Worm (Caenorhabditis elegans) whole organism, L2 larva: Measurements from ENCODE around the gene egg-1.

Experiments
- C34F6.9 ChIP-seq: fragments of 150-350 bp; optimal IDR thresholded peaks from 2 replicates; lab custom pipeline; 2014; ENCODE audit warnings: missing biosample characterization, missing genetic modification characterization
- F13H6.1 ChIP-seq: sonication (generic microtip); optimal IDR thresholded peaks from 2 replicates; lab custom pipeline; 2016; ENCODE audit warnings: missing genetic modification characterization, missing compliant biosample characterization
- R02D3.7 ChIP-seq: fragments of 150-350 bp; optimal IDR thresholded peaks from 2 replicates; lab custom pipeline; 2014; ENCODE audit warnings: missing biosample characterization, missing genetic modification characterization
- Y55F3AM.14 ChIP-seq: fragments of 200-800 bp; sonication (Bioruptor generic); optimal IDR thresholded peaks from 2 replicates; lab custom pipeline; 2018; ENCODE audit warnings: mild to moderate bottlenecking, missing genetic modification characterization, missing compliant biosample characterization
- ZK546.5 ChIP-seq: sonication (generic microtip); optimal IDR thresholded peaks from 2 replicates; lab custom pipeline; 2017; ENCODE audit warnings: missing biosample characterization, missing genetic modification characterization
- alr-1 ChIP-seq: fragments of 150-350 bp; optimal IDR thresholded peaks from 2 replicates; lab custom pipeline; 2014; ENCODE audit warnings: missing biosample characterization, missing genetic modification characterization
- aly-2 ChIP-seq: fragments of 150-350 bp; optimal IDR thresholded peaks from 2 replicates; lab custom pipeline; 2014; ENCODE audit warnings: missing biosample characterization, missing genetic modification characterization
- ama-1 ChIP-seq: fragments of 150-350 bp; optimal IDR thresholded peaks from 2 replicates; lab custom pipeline; 2018; ENCODE audit warnings: inconsistent platforms
- blmp-1 ChIP-seq: sonication (generic microtip); optimal IDR thresholded peaks from 2 replicates; lab custom pipeline; 2017; ENCODE audit warnings: missing genetic modification characterization, mild to moderate bottlenecking, missing compliant biosample characterization, antibody characterized with exemption, moderate library complexity; ENCODE audit not compliant: insufficient read depth
- ceh-16 ChIP-seq: fragments of 150-350 bp; optimal IDR thresholded peaks from 2 replicates; lab custom pipeline; 2014; ENCODE audit warnings: missing biosample characterization, missing genetic modification characterization
- ceh-82 ChIP-seq: fragments of 150-350 bp; optimal IDR thresholded peaks from 2 replicates; lab custom pipeline; 2014; ENCODE audit warnings: missing biosample characterization, missing genetic modification characterization
- crh-2 ChIP-seq: sonication (generic microtip); optimal IDR thresholded peaks from 2 replicates; lab custom pipeline; 2017; ENCODE audit warnings: missing biosample characterization, missing genetic modification characterization
- dmd-4 ChIP-seq: sonication (generic microtip); optimal IDR thresholded peaks from 2 replicates; lab custom pipeline; 2017; ENCODE audit warnings: missing biosample characterization, missing genetic modification characterization
- egl-27 ChIP-seq: sonication (generic microtip); optimal IDR thresholded peaks from 3 replicates; lab custom pipeline; 2017; ENCODE audit warnings: missing biosample characterization, missing genetic modification reagents, missing genetic modification characterization
- elt-1 ChIP-seq: fragments of 150-350 bp; optimal IDR thresholded peaks from 2 replicates; lab custom pipeline; 2014; ENCODE audit warnings: missing biosample characterization, missing genetic modification characterization
- elt-3 ChIP-seq: sonication (generic microtip); optimal IDR thresholded peaks from 2 replicates; lab custom pipeline; 2017; ENCODE audit warnings: missing biosample characterization, missing genetic modification characterization
- fos-1 ChIP-seq: fragments of 150-350 bp; optimal IDR thresholded peaks from 2 replicates; lab custom pipeline; 2014; ENCODE audit warnings: missing biosample characterization, missing genetic modification characterization
- gmeb-1 ChIP-seq: fragments of 150-350 bp; optimal IDR thresholded peaks from 2 replicates; lab custom pipeline; 2014; ENCODE audit warnings: missing biosample characterization, missing genetic modification characterization
- lin-11 ChIP-seq: fragments of 150-350 bp; sonication (generic microtip); optimal IDR thresholded peaks from 2 replicates; lab custom pipeline; 2014; ENCODE audit warnings: missing biosample characterization, missing genetic modification characterization, inconsistent platforms, mixed read lengths
- lin-13 ChIP-seq: fragments of 150-350 bp; optimal IDR thresholded peaks from 2 replicates; lab custom pipeline; 2014; ENCODE audit warnings: missing biosample characterization, missing genetic modification reagents, missing genetic modification characterization
- lin-39 ChIP-seq: fragments of 150-350 bp; optimal IDR thresholded peaks from 2 replicates; lab custom pipeline; 2014; ENCODE audit warnings: missing biosample characterization, missing genetic modification reagents, missing genetic modification characterization
- lsy-2 ChIP-seq, 2 experiments: fragments of 150-350 bp in 1 of 2; sonication (generic microtip) in 1 of 2; optimal IDR thresholded peaks; 2 replicates each; lab custom pipeline; 2014 to 2017; ENCODE audit warnings: missing biosample characterization in 2 of 2, missing genetic modification characterization in 2 of 2
- mab-5 ChIP-seq: fragments of 150-350 bp; optimal IDR thresholded peaks from 2 replicates; lab custom pipeline; 2014; ENCODE audit warnings: missing biosample characterization, missing genetic modification characterization
- mbf-1 ChIP-seq: sonication (generic microtip); optimal IDR thresholded peaks from 2 replicates; lab custom pipeline; 2017; ENCODE audit warnings: missing biosample characterization, missing genetic modification characterization
- mdl-1 ChIP-seq, 2 experiments: fragments of 150-350 bp in 1 of 2; sonication (generic microtip) in 1 of 2; optimal IDR thresholded peaks; 2 replicates each; lab custom pipeline; 2017; ENCODE audit warnings: missing biosample characterization in 2 of 2, missing genetic modification characterization in 2 of 2
- nhr-10 ChIP-seq: sonication (generic microtip); optimal IDR thresholded peaks from 2 replicates; lab custom pipeline; 2017; ENCODE audit warnings: missing biosample characterization, missing genetic modification characterization
- nhr-11 ChIP-seq: fragments of 150-350 bp; optimal IDR thresholded peaks from 2 replicates; lab custom pipeline; 2014; ENCODE audit warnings: missing biosample characterization, missing genetic modification characterization
- nhr-12 ChIP-seq: fragments of 150-350 bp; optimal IDR thresholded peaks from 2 replicates; lab custom pipeline; 2014; ENCODE audit warnings: missing biosample characterization, missing genetic modification characterization
- nhr-129 ChIP-seq: fragments of 150-350 bp; optimal IDR thresholded peaks from 2 replicates; lab custom pipeline; 2014; ENCODE audit warnings: missing biosample characterization, missing genetic modification characterization
- nhr-21 ChIP-seq: fragments of 150-350 bp; optimal IDR thresholded peaks from 2 replicates; lab custom pipeline; 2014; ENCODE audit warnings: missing biosample characterization, missing genetic modification characterization
- nhr-23 ChIP-seq: fragments of 150-350 bp; optimal IDR thresholded peaks from 2 replicates; lab custom pipeline; 2014; ENCODE audit warnings: missing biosample characterization, missing genetic modification reagents, missing genetic modification characterization
- nhr-237 ChIP-seq: fragments of 150-350 bp; optimal IDR thresholded peaks from 2 replicates; lab custom pipeline; 2014; ENCODE audit warnings: missing biosample characterization, missing genetic modification characterization
- nhr-25 ChIP-seq: fragments of 150-350 bp; sonication (generic microtip); optimal IDR thresholded peaks from 3 replicates; lab custom pipeline; 2014; ENCODE audit warnings: missing biosample characterization, missing genetic modification characterization
- nhr-6 ChIP-seq: fragments of 150-350 bp; optimal IDR thresholded peaks from 2 replicates; lab custom pipeline; 2014; ENCODE audit warnings: missing biosample characterization, missing genetic modification characterization
- nhr-77 ChIP-seq: fragments of 150-350 bp; optimal IDR thresholded peaks from 2 replicates; lab custom pipeline; 2014; ENCODE audit warnings: missing biosample characterization, missing genetic modification characterization
- peb-1 ChIP-seq: fragments of 150-350 bp; optimal IDR thresholded peaks from 2 replicates; lab custom pipeline; 2014; ENCODE audit warnings: missing biosample characterization, missing genetic modification characterization
- sem-4 ChIP-seq: fragments of 150-350 bp; optimal IDR thresholded peaks from 2 replicates; lab custom pipeline; 2014; ENCODE audit warnings: missing biosample characterization, missing genetic modification reagents, missing genetic modification characterization
- skn-1 ChIP-seq: sonication (generic microtip); optimal IDR thresholded peaks from 2 replicates; lab custom pipeline; 2017; ENCODE audit warnings: missing biosample characterization, missing genetic modification characterization
- sma-3 ChIP-seq: sonication (generic microtip); optimal IDR thresholded peaks from 2 replicates; lab custom pipeline; 2016; ENCODE audit warnings: missing genetic modification reagents, missing genetic modification characterization, missing compliant biosample characterization
- sma-9 ChIP-seq, 2 experiments: fragments of 150-350 bp in 1 of 2; sonication (generic microtip) in 1 of 2; optimal IDR thresholded peaks; 2 replicates each; lab custom pipeline; 2014 to 2016; ENCODE audit warnings: missing genetic modification characterization in 2 of 2, mild to moderate bottlenecking in 1 of 2, missing biosample characterization in 1 of 2, missing compliant biosample characterization in 1 of 2, missing genetic modification reagents in 1 of 2, moderate library complexity in 1 of 2
- snpc-4 ChIP-seq: fragments of 150-350 bp; optimal IDR thresholded peaks from 2 replicates; lab custom pipeline; 2014; ENCODE audit warnings: missing biosample characterization, missing genetic modification characterization
- unc-39 ChIP-seq: fragments of 150-350 bp; optimal IDR thresholded peaks from 2 replicates; lab custom pipeline; 2014; ENCODE audit warnings: missing biosample characterization, missing genetic modification characterization
- unc-55 ChIP-seq: fragments of 150-350 bp; sonication (generic microtip); optimal IDR thresholded peaks from 3 replicates; lab custom pipeline; 2014; ENCODE audit warnings: missing biosample characterization, missing genetic modification reagents, missing genetic modification characterization
- unc-62 ChIP-seq: fragments of 150-350 bp; optimal IDR thresholded peaks from 2 replicates; lab custom pipeline; 2014; ENCODE audit warnings: missing biosample characterization, missing genetic modification reagents, missing genetic modification characterization
- zag-1 ChIP-seq: fragments of 150-350 bp; optimal IDR thresholded peaks from 2 replicates; lab custom pipeline; 2014; ENCODE audit warnings: missing biosample characterization, missing genetic modification characterization
- ztf-11 ChIP-seq: sonication (generic microtip); optimal IDR thresholded peaks from 2 replicates; lab custom pipeline; 2017; ENCODE audit warnings: missing biosample characterization, missing genetic modification characterization
- ztf-4 ChIP-seq: fragments of 150-350 bp; optimal IDR thresholded peaks from 2 replicates; lab custom pipeline; 2014; ENCODE audit warnings: missing biosample characterization, missing genetic modification characterization

The egg-1 gene

ce11 chrIII:5705228-5705888 is 22.6 kb upstream of the egg-1 start, which contains the start of gene swp-1:
Gene swp-1 (minus strand): TSS chrIII:5705525.
- TF ChIP-seq lin-11 (tag; lab: Kevin White, UChicago) (no peak), nhr-129 (tag; lab: Kevin White, UChicago) (no peak), mbf-1 (tag; lab: Kevin White, UChicago) (no peak), mab-5 (no peak), unc-62 (GFP tag; lab: Kevin White, UChicago) (no peak), sma-3 (GFP tag; lab: Kevin White, UChicago) (no peak), unc-55 (GFP tag; lab: Kevin White, UChicago) (no peak), nhr-11 (tag; lab: Kevin White, UChicago) (no peak), ceh-16 (tag; lab: Kevin White, UChicago) (no peak), lin-39 (tag; lab: Kevin White, UChicago) (no peak), nhr-23 (no peak), skn-1 (tag; lab: Kevin White, UChicago) (no peak), nhr-12 (no peak), nhr-237 (tag; lab: Kevin White, UChicago) (no peak), zag-1 (tag; lab: Kevin White, UChicago) (no peak), elt-3 (tag; lab: Kevin White, UChicago) (no peak), ceh-82 (tag; lab: Kevin White, UChicago) (no peak)

ce11 chrIII:5706077-5706627 is 21.8 kb upstream of the egg-1 start, which contains the start of gene rpl-23:
Gene rpl-23 (minus strand): TSS chrIII:5706127.
- peak; percentile 78 for TF ChIP-seq F13H6.1
- TF ChIP-seq ztf-4 (tag; lab: Kevin White, UChicago), result peak; percentile 88
- peak; percentile 96 for TF ChIP-seq R02D3.7 (tag; lab: Kevin White, UChicago)
- peak; percentile 55 for TF ChIP-seq ceh-16 (tag; lab: Kevin White, UChicago)
- TF ChIP-seq sma-3 (GFP tag; lab: Kevin White, UChicago), result peak; percentile 88
- peak; percentile 93 for TF ChIP-seq fos-1 (tag; lab: Kevin White, UChicago)
- peak; percentile 80 for TF ChIP-seq blmp-1
- no peak for TF ChIP-seq nhr-23
- peak; percentile 92 for TF ChIP-seq lin-11 (tag; lab: Kevin White, UChicago)
- peak; percentile 83 for TF ChIP-seq ama-1 (lab: Kevin White, UChicago)
- no peak for TF ChIP-seq elt-3 (tag; lab: Kevin White, UChicago)
- TF ChIP-seq elt-1 (tag; lab: Kevin White, UChicago), result no peak
- no peak for TF ChIP-seq dmd-4 (tag; lab: Kevin White, UChicago)
- no peak for TF ChIP-seq ztf-11
- peak; percentile 91 for TF ChIP-seq gmeb-1 (tag; lab: Kevin White, UChicago)
- peak; percentile 72 for TF ChIP-seq snpc-4
- TF ChIP-seq unc-62 (GFP tag; lab: Kevin White, UChicago), result no peak
- peak; percentile 92 for TF ChIP-seq nhr-6 (tag; lab: Kevin White, UChicago)
- no peak for TF ChIP-seq unc-39 (tag; lab: Kevin White, UChicago)
- TF ChIP-seq sem-4 (tag; lab: Kevin White, UChicago), result peak; percentile 84
- TF ChIP-seq nhr-10 (tag; lab: Kevin White, UChicago), result peak; percentile 12
- TF ChIP-seq sma-9 (GFP tag; optimal IDR thresholded peaks at IDR 0.05; lab: Kevin White, UChicago), result peak; percentile 90
- no peak for TF ChIP-seq sma-9 (tag; optimal IDR thresholded peaks at IDR 0.05; lab: Kevin White, UChicago)
- TF ChIP-seq ceh-82 (tag; lab: Kevin White, UChicago), result peak; percentile 73
- peak; percentile 7 for TF ChIP-seq skn-1 (tag; lab: Kevin White, UChicago)
- TF ChIP-seq nhr-129 (tag; lab: Kevin White, UChicago), result peak; percentile 98
- TF ChIP-seq peb-1 (tag; lab: Kevin White, UChicago), result no peak
- TF ChIP-seq lsy-2 (tag; optimal IDR thresholded peaks at IDR 0.05; lab: Kevin White, UChicago), result peak; percentile 85 to 96
- peak; percentile 97 for TF ChIP-seq C34F6.9 (tag; lab: Kevin White, UChicago)
- TF ChIP-seq zag-1 (tag; lab: Kevin White, UChicago), result peak; percentile 84
- no peak for TF ChIP-seq mbf-1 (tag; lab: Kevin White, UChicago)
- no peak for TF ChIP-seq nhr-11 (tag; lab: Kevin White, UChicago)
- peak; percentile 95 for TF ChIP-seq nhr-25 (tag; lab: Kevin White, UChicago)
- peak in 1 of 2 experiments; percentile 29 for TF ChIP-seq mdl-1 (tag; optimal IDR thresholded peaks at IDR 0.05; lab: Kevin White, UChicago)
- no peak for TF ChIP-seq aly-2 (tag; lab: Kevin White, UChicago)
- TF ChIP-seq unc-55 (GFP tag; lab: Kevin White, UChicago), result peak; percentile 100
- TF ChIP-seq ZK546.5 (tag; lab: Kevin White, UChicago), result peak; percentile 59
- peak; percentile 76 for TF ChIP-seq egl-27 (tag; lab: Kevin White, UChicago)
- peak; percentile 97 for TF ChIP-seq crh-2
- TF ChIP-seq mab-5, result peak; percentile 85
- peak; percentile 89 for TF ChIP-seq nhr-21 (tag; lab: Kevin White, UChicago)
- TF ChIP-seq alr-1 (tag; lab: Kevin White, UChicago), result no peak
- TF ChIP-seq lin-13, result peak; percentile 96
- TF ChIP-seq lin-39 (tag; lab: Kevin White, UChicago), result no peak
- no peak for TF ChIP-seq nhr-237 (tag; lab: Kevin White, UChicago)
- peak; percentile 25 for TF ChIP-seq nhr-77 (tag; lab: Kevin White, UChicago)
- TF ChIP-seq nhr-12, result no peak
- no peak for TF ChIP-seq Y55F3AM.14
